Worm (Caenorhabditis elegans): ENCODE measurements around the gene R04F11.3.

- TF ChIP-seq npax-4 (tag; optimal IDR thresholded peaks at IDR 0.05) (no peak), ets-4 (tag; optimal IDR thresholded peaks at IDR 0.05) (no peak), unc-86 (tag; optimal IDR thresholded peaks at IDR 0.05) (no peak), unc-42 (tag; optimal IDR thresholded peaks at IDR 0.05) (no peak), pha-4 (tag; optimal IDR thresholded peaks at IDR 0.05) (no peak), lin-11 (tag; optimal IDR thresholded peaks at IDR 0.05) (no peak), ceh-48 (tag; optimal IDR thresholded peaks at IDR 0.05) (no peak), ama-1 (optimal IDR thresholded peaks at IDR 0.05) (no peak), K02D7.2 (tag; optimal IDR thresholded peaks at IDR 0.05) (no peak), fkh-10 (GFP tag; optimal IDR thresholded peaks at IDR 0.05) (no peak), hlh-6 (tag; optimal IDR thresholded peaks at IDR 0.05) (no peak), ceh-24 (tag; optimal IDR thresholded peaks at IDR 0.05) (no peak), pqm-1 (tag; optimal IDR thresholded peaks at IDR 0.05) (no peak), nfya-1 (tag; optimal IDR thresholded peaks at IDR 0.05) (no peak)
Measured at ce11 chrV:12358347-12358746, 41.4 kb upstream of the R04F11.3 start, which contains the start of gene F23H12.5.

Measured in whole organism, late embryonic.